Worm (Caenorhabditis elegans): ENCODE results near the gene dpf-6.

DNA sequence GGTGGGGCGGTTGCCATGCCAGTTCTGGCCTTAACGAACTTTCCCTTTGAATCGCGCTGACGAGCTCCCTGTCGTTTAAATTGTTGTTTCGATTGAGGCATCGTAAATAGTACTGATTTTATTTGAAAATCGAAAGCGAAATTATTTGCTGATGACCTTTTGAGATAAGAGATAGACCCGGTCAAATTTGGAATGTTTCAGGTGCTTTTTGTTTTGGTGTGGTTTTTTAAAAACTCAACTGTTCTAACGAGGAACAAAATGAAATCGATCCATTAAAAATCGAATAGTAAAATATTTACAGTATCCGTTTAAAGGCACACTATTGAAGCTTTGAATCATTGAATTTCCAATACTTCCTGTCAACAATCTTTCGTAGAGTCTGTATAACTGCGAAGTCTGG, 4.7 kb downstream of the dpf-6 start, which contains the start of gene K12H4.6:
- no peak for TF ChIP-seq pha-4 (tag; optimal IDR thresholded peaks at IDR 0.05)
- no peak for TF ChIP-seq pqm-1 (tag; optimal IDR thresholded peaks at IDR 0.05)
- TF ChIP-seq unc-39 (tag; optimal IDR thresholded peaks at IDR 0.05): no peak
- no peak for TF ChIP-seq unc-62 (GFP tag; optimal IDR thresholded peaks at IDR 0.05)
- TF ChIP-seq lin-39 (tag; optimal IDR thresholded peaks at IDR 0.05): no peak
- no peak for TF ChIP-seq elt-2 (tag; optimal IDR thresholded peaks at IDR 0.05)
- no peak for TF ChIP-seq nhr-11 (tag; optimal IDR thresholded peaks at IDR 0.05)
- no peak for TF ChIP-seq sea-2 (GFP tag; optimal IDR thresholded peaks at IDR 0.05)
